Worm (Caenorhabditis elegans): Measurements from ENCODE around the gene E04F6.6.

DNA sequence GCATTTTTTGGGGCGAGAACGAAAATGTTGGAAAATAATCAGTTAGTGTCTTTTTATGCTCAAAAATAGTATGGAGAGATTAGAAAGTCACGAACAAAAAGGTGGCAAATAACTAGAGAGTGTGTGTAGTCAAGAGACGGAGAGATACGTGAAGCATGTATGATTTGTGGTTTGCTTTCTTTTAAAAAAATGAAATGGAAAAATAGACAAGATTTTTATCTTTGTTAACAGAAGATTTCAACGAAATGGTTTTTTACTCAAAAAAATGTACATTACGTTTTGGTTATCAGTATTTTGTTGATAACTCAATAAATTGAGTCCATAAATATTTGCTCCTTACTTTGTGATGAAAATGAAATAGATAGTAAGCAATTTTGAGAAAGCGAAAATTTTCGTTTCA is 8.8 kb upstream of the E04F6.6 start, which contains the start of gene dhs-7:
- TF ChIP-seq mes-4 (tag; optimal IDR thresholded peaks at IDR 0.05) (no peak), fkh-3 (tag; optimal IDR thresholded peaks at IDR 0.05) (no peak), nfya-1 (tag; optimal IDR thresholded peaks at IDR 0.05; ENCODE audit: borderline replicate concordance, insufficient read depth) (no peak), ets-4 (GFP tag; optimal IDR thresholded peaks at IDR 0.05) (no peak)
